Fruit fly (Drosophila melanogaster) whole organism, embryonic: Measurements from ENCODE around the gene MTF-1.

ENCODE experiments used
- ATbp ChIP-seq: fragments of 200-800 bp; sonication (Bioruptor generic); optimal IDR thresholded peaks from 2 replicates; lab custom pipeline; 2017; ENCODE audit warnings: missing biosample characterization, mild to moderate bottlenecking, missing genetic modification characterization, missing genetic modification reagents
- Abd-B ChIP-seq: fragments of 200-800 bp; sonication (Bioruptor generic); optimal IDR thresholded peaks from 2 replicates; lab custom pipeline; 2018; ENCODE audit warnings: missing biosample characterization, mild to moderate bottlenecking, missing genetic modification characterization, moderate library complexity
- Ada2b ChIP-seq: fragments of 200-800 bp; sonication (Bioruptor generic); IDR thresholded peaks from 2 replicates; pipeline ENCODE4 v1.3.6; 2022; ENCODE audit warnings: missing biosample characterization, missing genetic modification characterization
- Atf3 ChIP-seq: fragments of 200-800 bp; sonication (Bioruptor generic); optimal IDR thresholded peaks from 3 replicates; lab custom pipeline; 2016; ENCODE audit warnings: missing biosample characterization, missing genetic modification characterization
- CG10431 ChIP-seq: fragments of 200-800 bp; sonication (Bioruptor generic); optimal IDR thresholded peaks from 3 replicates; lab custom pipeline; 2018; ENCODE audit warnings: missing biosample characterization, mild to moderate bottlenecking, missing genetic modification characterization
- CG12769 ChIP-seq: fragments of 200-800 bp; sonication (Bioruptor generic); optimal IDR thresholded peaks from 2 replicates; lab custom pipeline; 2019; ENCODE audit warnings: missing biosample characterization, mild to moderate bottlenecking, missing genetic modification characterization, moderate library complexity
- CG13296 ChIP-seq: fragments of 200-800 bp; sonication (Bioruptor generic); optimal IDR thresholded peaks from 3 replicates; lab custom pipeline; 2018; ENCODE audit warnings: missing biosample characterization, mild to moderate bottlenecking, missing genetic modification characterization
- CG14667 ChIP-seq: fragments of 200-800 bp; sonication (Bioruptor generic); IDR thresholded peaks from 2 replicates; pipeline ENCODE4 v1.3.6; 2022; ENCODE audit warnings: missing biosample characterization, missing genetic modification characterization
- CG1603 ChIP-seq: fragments of 200-800 bp; sonication (Bioruptor generic); optimal IDR thresholded peaks from 2 replicates; lab custom pipeline; 2019; ENCODE audit warnings: missing biosample characterization, mild to moderate bottlenecking, missing genetic modification characterization, moderate library complexity
- CG16779 ChIP-seq: fragments of 200-800 bp; sonication (Bioruptor generic); IDR thresholded peaks from 2 replicates; pipeline ENCODE4 v1.3.6; 2022; ENCODE audit warnings: missing biosample characterization, missing genetic modification characterization
- CG17385 ChIP-seq: fragments of 200-800 bp; sonication (Bioruptor generic); optimal IDR thresholded peaks from 3 replicates; lab custom pipeline; 2018; ENCODE audit warnings: missing biosample characterization, mild to moderate bottlenecking, missing genetic modification characterization
- CG17912 ChIP-seq: fragments of 200-800 bp; sonication (Bioruptor generic); optimal IDR thresholded peaks from 2 replicates; lab custom pipeline; 2018; ENCODE audit warnings: missing biosample characterization, mild to moderate bottlenecking, missing genetic modification characterization
- CG3163 ChIP-seq: fragments of 200-800 bp; sonication (Bioruptor generic); optimal IDR thresholded peaks from 3 replicates; lab custom pipeline; 2016; ENCODE audit warnings: missing biosample characterization, missing genetic modification characterization
- CG3281 ChIP-seq: fragments of 200-800 bp; sonication (Bioruptor generic); optimal IDR thresholded peaks from 3 replicates; lab custom pipeline; 2017; ENCODE audit warnings: missing biosample characterization, mild to moderate bottlenecking, missing genetic modification characterization
- CG33557 ChIP-seq: fragments of 200-800 bp; sonication (Bioruptor generic); optimal IDR thresholded peaks from 2 replicates; lab custom pipeline; 2019; ENCODE audit warnings: missing biosample characterization, mild to moderate bottlenecking, missing genetic modification characterization, moderate library complexity
- CG34422 ChIP-seq: fragments of 200-800 bp; sonication (Bioruptor generic); IDR thresholded peaks from 3 replicates; pipeline ENCODE4 v1.3.6; 2022; ENCODE audit warnings: missing biosample characterization, missing genetic modification characterization
- CG42726 ChIP-seq: fragments of 200-800 bp; sonication (Bioruptor generic); IDR thresholded peaks from 2 replicates; pipeline ENCODE4 v1.3.6; 2022; ENCODE audit warnings: missing biosample characterization, missing genetic modification characterization; ENCODE audit not compliant: partially characterized antibody
- CG4328 ChIP-seq: fragments of 200-800 bp; sonication (Bioruptor generic); optimal IDR thresholded peaks from 3 replicates; lab custom pipeline; 2017; ENCODE audit warnings: missing biosample characterization, missing genetic modification reagents, missing genetic modification characterization
- CG4360 ChIP-seq: fragments of 200-800 bp; sonication (Bioruptor generic); IDR thresholded peaks from 2 replicates; pipeline ENCODE4 v1.3.6; 2022; ENCODE audit warnings: missing biosample characterization, missing genetic modification characterization
- CG6854 ChIP-seq: fragments of 200-800 bp; sonication (Bioruptor generic); optimal IDR thresholded peaks from 3 replicates; lab custom pipeline; 2017; ENCODE audit warnings: missing biosample characterization, mild to moderate bottlenecking, missing genetic modification characterization
- CG7963 ChIP-seq: fragments of 200-800 bp; sonication (Bioruptor generic); IDR thresholded peaks from 3 replicates; pipeline ENCODE4 v1.3.6; 2022; ENCODE audit warnings: missing biosample characterization, missing genetic modification characterization; ENCODE audit not compliant: partially characterized antibody
- CG9817 ChIP-seq: fragments of 200-800 bp; sonication (Bioruptor generic); optimal IDR thresholded peaks from 2 replicates; lab custom pipeline; 2018; ENCODE audit warnings: missing biosample characterization, mild to moderate bottlenecking, missing genetic modification characterization, moderate library complexity
- D19A ChIP-seq: fragments of 200-800 bp; optimal IDR thresholded peaks from 3 replicates; lab custom pipeline; 2019; ENCODE audit warnings: missing biosample characterization, mild to moderate bottlenecking, missing genetic modification characterization, moderate library complexity
- Dad ChIP-seq: fragments of 200-800 bp; sonication (Bioruptor generic); optimal IDR thresholded peaks from 3 replicates; lab custom pipeline; 2016; ENCODE audit warnings: missing biosample characterization, missing genetic modification characterization
- Dll ChIP-seq: fragments of 200-800 bp; sonication (Bioruptor generic); IDR thresholded peaks from 4 replicates; pipeline ENCODE4 v1.3.6; 2022; ENCODE audit warnings: missing biosample characterization, missing genetic modification characterization; ENCODE audit not compliant: partially characterized antibody
- E2f1 ChIP-seq: fragments of 200-800 bp; sonication (Bioruptor generic); IDR thresholded peaks from 2 replicates; pipeline ENCODE4 v1.3.6; 2022; ENCODE audit warnings: missing biosample characterization, missing genetic modification characterization
- Fer2 ChIP-seq: fragments of 200-800 bp; sonication (Bioruptor generic); optimal IDR thresholded peaks from 2 replicates; lab custom pipeline; 2018; ENCODE audit warnings: missing biosample characterization, mild to moderate bottlenecking, missing genetic modification characterization, moderate library complexity
- Gsc ChIP-seq: fragments of 200-800 bp; sonication (Bioruptor generic); IDR thresholded peaks from 2 replicates; pipeline ENCODE4 v1.3.6; 2022; ENCODE audit warnings: missing biosample characterization, missing genetic modification characterization
- Hr78 ChIP-seq, 2 experiments: fragments of 200-800 bp in 1 of 2; fragments of >200 bp in 1 of 2; sonication (Bioruptor generic) in 1 of 2; optimal IDR thresholded peaks; 2 replicates each; lab custom pipeline; 2017 to 2019; ENCODE audit warnings: missing biosample characterization in 2 of 2, missing genetic modification characterization in 2 of 2, mild to moderate bottlenecking in 1 of 2, moderate library complexity in 1 of 2
- Opbp ChIP-seq: fragments of 200-800 bp; sonication (Bioruptor generic); IDR thresholded peaks from 3 replicates; pipeline ENCODE4 v1.3.6; 2022; ENCODE audit warnings: missing biosample characterization, missing genetic modification characterization; ENCODE audit not compliant: partially characterized antibody
- Stat92E ChIP-seq, 3 experiments: fragments of >200 bp in 2 of 3; fragments of 200-800 bp in 1 of 3; sonication (Bioruptor generic) in 1 of 3; optimal IDR thresholded peaks; 2 replicates each; lab custom pipeline; 2017 to 2019; ENCODE audit warnings: missing biosample characterization in 3 of 3, missing genetic modification characterization in 3 of 3, mild to moderate bottlenecking in 1 of 3, moderate library complexity in 1 of 3
- abd-A ChIP-seq: fragments of 200-800 bp; sonication (Bioruptor generic); optimal IDR thresholded peaks from 3 replicates; lab custom pipeline; 2019; ENCODE audit warnings: missing biosample characterization, mild to moderate bottlenecking, missing genetic modification characterization, moderate library complexity
- ap ChIP-seq: fragments of 200-800 bp; sonication (Bioruptor generic); IDR thresholded peaks from 2 replicates; pipeline ENCODE4 v1.3.6; 2022; ENCODE audit warnings: missing biosample characterization, missing genetic modification characterization
- bowl ChIP-seq: fragments of 200-800 bp; sonication (Bioruptor generic); IDR thresholded peaks from 2 replicates; pipeline ENCODE4 v1.3.6; 2022; ENCODE audit warnings: missing biosample characterization, missing genetic modification characterization
- dan ChIP-seq: fragments of 200-800 bp; sonication (Bioruptor generic); IDR thresholded peaks from 2 replicates; pipeline ENCODE4 v1.3.6; 2022; ENCODE audit warnings: missing biosample characterization, missing genetic modification characterization
- danr ChIP-seq: fragments of 200-800 bp; sonication (Bioruptor generic); IDR thresholded peaks from 2 replicates; pipeline ENCODE4 v1.3.6; 2022; ENCODE audit warnings: missing biosample characterization, missing genetic modification characterization
- dysf ChIP-seq: fragments of 200-800 bp; sonication (Bioruptor generic); IDR thresholded peaks from 3 replicates; pipeline ENCODE4 v1.3.6; 2022; ENCODE audit warnings: missing biosample characterization, missing genetic modification characterization
- gro ChIP-seq: fragments of 200-800 bp; sonication (Bioruptor generic); optimal IDR thresholded peaks from 2 replicates; lab custom pipeline; 2016; ENCODE audit warnings: missing biosample characterization, missing genetic modification characterization
- gsb ChIP-seq: fragments of 200-800 bp; sonication (Bioruptor generic); IDR thresholded peaks from 2 replicates; pipeline ENCODE4 v1.3.6; 2022; ENCODE audit warnings: missing biosample characterization, missing genetic modification characterization
- ken ChIP-seq: fragments of 200-800 bp; sonication (Bioruptor generic); IDR thresholded peaks from 3 replicates; pipeline ENCODE4 v1.3.6; 2022; ENCODE audit warnings: missing biosample characterization, missing genetic modification characterization
- mld ChIP-seq: fragments of 200-800 bp; sonication (Bioruptor generic); IDR thresholded peaks from 3 replicates; pipeline ENCODE4 v1.3.6; 2022; ENCODE audit warnings: missing biosample characterization, missing genetic modification characterization; ENCODE audit not compliant: partially characterized antibody
- pan ChIP-seq, 4 experiments: fragments of >200 bp in 3 of 4; fragments of 200-800 bp in 1 of 4; sonication (Bioruptor generic) in 1 of 4; optimal IDR thresholded peaks in 3 of 4; IDR thresholded peaks in 1 of 4; 2 replicates each; pipeline versions ENCODE4 v1.3.6 to Lab custom; 2017 to 2022; ENCODE audit warnings: missing biosample characterization in 2 of 4, missing genetic modification characterization in 2 of 4, mixed read lengths in 1 of 4
- peb ChIP-seq: fragments of 200-800 bp; sonication (Bioruptor generic); IDR thresholded peaks from 2 replicates; pipeline ENCODE4 v1.3.6; 2022; ENCODE audit warnings: missing biosample characterization, missing genetic modification characterization
- shn ChIP-seq: fragments of 200-800 bp; sonication (Bioruptor generic); optimal IDR thresholded peaks from 3 replicates; lab custom pipeline; 2016; ENCODE audit warnings: missing biosample characterization, missing genetic modification characterization
- sisA ChIP-seq: fragments of 200-800 bp; sonication (Bioruptor generic); IDR thresholded peaks from 2 replicates; pipeline ENCODE4 v1.3.6; 2022; ENCODE audit warnings: missing biosample characterization, missing genetic modification characterization
- slou ChIP-seq: fragments of 200-800 bp; sonication (Bioruptor generic); optimal IDR thresholded peaks from 3 replicates; lab custom pipeline; 2016; ENCODE audit warnings: missing biosample characterization, missing genetic modification characterization
- tna ChIP-seq: fragments of 200-800 bp; sonication (Bioruptor generic); IDR thresholded peaks from 2 replicates; pipeline ENCODE4 v1.3.6; 2022; ENCODE audit warnings: missing biosample characterization, missing genetic modification characterization; ENCODE audit not compliant: partially characterized antibody
- trem ChIP-seq: fragments of 200-800 bp; optimal IDR thresholded peaks from 3 replicates; lab custom pipeline; 2019; ENCODE audit warnings: missing biosample characterization, mild to moderate bottlenecking, missing genetic modification characterization, moderate library complexity

The MTF-1 gene

dm6 chr3L:9461670-9462246 is 31.6 kb downstream of the MTF-1 start (continued):
- TF ChIP-seq trem (tag; lab: Kevin White, UChicago), result no peak
- no peak for TF ChIP-seq Stat92E (GFP tag; optimal IDR thresholded peaks at IDR 0.05; lab: Kevin White, UChicago)
- no peak for TF ChIP-seq CG17385 (GFP tag; lab: Kevin White, UChicago)
- TF ChIP-seq gro (GFP tag; lab: Kevin White, UChicago), result no peak
- no peak for TF ChIP-seq CG7963
- peak; percentile 53 for TF ChIP-seq CG3281 (GFP tag; lab: Kevin White, UChicago)
- no peak for TF ChIP-seq CG14667 (GFP tag; lab: Robert Waterston, UW)
- peak; percentile 53 for TF ChIP-seq CG12769
- 0 out of 2 replicates have a peak, but pooled peaks have one; percentile 20 for TF ChIP-seq ap (GFP tag; lab: Robert Waterston, UW)
- TF ChIP-seq bowl (GFP tag; lab: Robert Waterston, UW), result no peak
- peak; percentile 44; the same call in 1 of the 3 replicates for TF ChIP-seq dysf (GFP tag; lab: Robert Waterston, UW)
- no peak for TF ChIP-seq CG3163 (GFP tag; lab: Kevin White, UChicago)
- TF ChIP-seq abd-A (tag; lab: Kevin White, UChicago), result peak; percentile 76
- TF ChIP-seq danr, result no peak
- no peak for TF ChIP-seq CG13296 (GFP tag; lab: Kevin White, UChicago)
- no peak for TF ChIP-seq dan
- no peak for TF ChIP-seq pan (optimal IDR thresholded peaks at IDR 0.05; lab: Kevin White, UChicago)
- TF ChIP-seq pan (GFP tag; optimal IDR thresholded peaks at IDR 0.05 in 1 of 2, IDR thresholded peaks at IDR 0.05 in 1 of 2), result peak in 1 of 2 experiments; percentile 41
- TF ChIP-seq D19A (tag; lab: Kevin White, UChicago), result no peak
- peak; percentile 79 for TF ChIP-seq CG1603 (tag; lab: Kevin White, UChicago)
- no peak for TF ChIP-seq Dad
- TF ChIP-seq CG4360 (GFP tag; lab: Robert Waterston, UW), result peak; percentile 66
- peak; percentile 12; the same call in 1 of the 2 replicates for TF ChIP-seq peb (GFP tag; lab: Robert Waterston, UW)
- no peak for TF ChIP-seq CG33557 (GFP tag; lab: Kevin White, UChicago)
- no peak for TF ChIP-seq Fer2 (tag; lab: Kevin White, UChicago)
- TF ChIP-seq tna (GFP tag; lab: Robert Waterston, UW), result no peak
- no peak for TF ChIP-seq gsb (GFP tag; lab: Robert Waterston, UW)
- TF ChIP-seq Hr78 (GFP tag; optimal IDR thresholded peaks at IDR 0.05; lab: Kevin White, UChicago), result no peak
- no peak for TF ChIP-seq CG16779 (GFP tag; lab: Robert Waterston, UW)
- TF ChIP-seq ATbp (GFP tag; lab: Kevin White, UChicago), result no peak
- peak; percentile 52 for TF ChIP-seq shn (GFP tag; lab: Kevin White, UChicago)
- TF ChIP-seq CG42726 (GFP tag; lab: Robert Waterston, UW), result no peak
- TF ChIP-seq Dll, result no peak
- peak; percentile 19; the same call in 1 of the 2 replicates for TF ChIP-seq E2f1 (GFP tag; lab: Robert Waterston, UW)
- no peak for TF ChIP-seq CG10431 (GFP tag; lab: Kevin White, UChicago)
- peak; percentile 41 for TF ChIP-seq sisA
- TF ChIP-seq Opbp (GFP tag; lab: Robert Waterston, UW), result 0 out of 3 replicates have a peak, but pooled peaks have one; percentile 30
- TF ChIP-seq CG4328 (GFP tag; lab: Kevin White, UChicago), result no peak
- peak; percentile 3 for TF ChIP-seq CG9817
- 0 out of 2 replicates have a peak, but pooled peaks have one; percentile 27 for TF ChIP-seq Gsc
- TF ChIP-seq Ada2b, result peak; percentile 58; the same call in 1 of the 2 replicates
- TF ChIP-seq ken (GFP tag; lab: Robert Waterston, UW), result peak; percentile 54; the same call in 1 of the 3 replicates
- TF ChIP-seq CG6854 (GFP tag; lab: Kevin White, UChicago), result no peak
- TF ChIP-seq CG17912 (GFP tag; lab: Kevin White, UChicago), result no peak
- TF ChIP-seq Atf3 (GFP tag; lab: Kevin White, UChicago), result no peak
- TF ChIP-seq Abd-B (GFP tag; lab: Kevin White, UChicago), result peak; percentile 63
- no peak for TF ChIP-seq slou (GFP tag; lab: Kevin White, UChicago)
- peak; percentile 41; the same call in 1 of the 3 replicates for TF ChIP-seq CG34422 (GFP tag; lab: Robert Waterston, UW)
- TF ChIP-seq mld (GFP tag; lab: Robert Waterston, UW), result peak; percentile 48; the same call in 1 of the 3 replicates
